Fruit fly (Drosophila melanogaster) whole organism, prepupa: Measurements from ENCODE around the gene osk.

Experiments
- Blimp-1 ChIP-seq: fragments of 200-800 bp; sonication (Bioruptor generic); optimal IDR thresholded peaks from 3 replicates; lab custom pipeline; 2017; ENCODE audit warnings: missing biosample characterization, missing genetic modification characterization, mild to moderate bottlenecking, moderate library complexity, missing genetic modification reagents
- CG10631 ChIP-seq: fragments of 200-800 bp; sonication (Bioruptor generic); optimal IDR thresholded peaks from 2 replicates; lab custom pipeline; 2016; ENCODE audit warnings: missing biosample characterization, missing genetic modification characterization
- CG10669 ChIP-seq: fragments of 200-800 bp; sonication (Bioruptor generic); optimal IDR thresholded peaks from 3 replicates; lab custom pipeline; 2018; ENCODE audit warnings: missing biosample characterization, mild to moderate bottlenecking, missing genetic modification characterization, moderate library complexity
- CG11294 ChIP-seq: fragments of 200-800 bp; sonication (Bioruptor generic); IDR thresholded peaks from 2 replicates; pipeline ENCODE4 v1.3.6; 2022; ENCODE audit warnings: missing biosample characterization, missing genetic modification characterization
- CG11762 ChIP-seq: fragments of 200-800 bp; sonication (Bioruptor generic); optimal IDR thresholded peaks from 3 replicates; lab custom pipeline; 2016; ENCODE audit warnings: missing biosample characterization, missing genetic modification characterization; ENCODE audit not compliant: insufficient read depth
- CG15336 ChIP-seq: fragments of 200-800 bp; sonication (Bioruptor generic); IDR thresholded peaks from 2 replicates; pipeline ENCODE4 v1.3.6; 2022; ENCODE audit warnings: missing biosample characterization, missing genetic modification characterization
- CG1621 ChIP-seq: fragments of 200-800 bp; sonication (Bioruptor generic); optimal IDR thresholded peaks from 3 replicates; lab custom pipeline; 2018; ENCODE audit warnings: missing biosample characterization, mild to moderate bottlenecking, missing genetic modification characterization
- CG16779 ChIP-seq: fragments of 200-800 bp; sonication (Bioruptor generic); optimal IDR thresholded peaks from 3 replicates; lab custom pipeline; 2017; ENCODE audit warnings: missing biosample characterization, mild to moderate bottlenecking, missing genetic modification characterization
- CG3032 ChIP-seq: fragments of 200-800 bp; optimal IDR thresholded peaks from 2 replicates; lab custom pipeline; 2019; ENCODE audit warnings: missing biosample characterization, mild to moderate bottlenecking, missing genetic modification characterization, moderate library complexity
- CG31627 ChIP-seq: fragments of 200-800 bp; sonication (Bioruptor generic); optimal IDR thresholded peaks from 3 replicates; lab custom pipeline; 2016; ENCODE audit warnings: missing biosample characterization, missing genetic modification characterization
- CG32006 ChIP-seq: fragments of 200-800 bp; sonication (Bioruptor generic); optimal IDR thresholded peaks from 3 replicates; lab custom pipeline; 2017; ENCODE audit warnings: missing biosample characterization, mild to moderate bottlenecking, missing genetic modification characterization
- CG34406 ChIP-seq: fragments of 200-800 bp; sonication (Bioruptor generic); optimal IDR thresholded peaks from 3 replicates; lab custom pipeline; 2016; ENCODE audit warnings: missing biosample characterization, missing genetic modification characterization
- CG3919 ChIP-seq: fragments of 200-800 bp; sonication (Bioruptor generic); optimal IDR thresholded peaks from 3 replicates; lab custom pipeline; 2016; ENCODE audit warnings: missing biosample characterization, missing genetic modification characterization
- CG4318 ChIP-seq: fragments of 200-800 bp; sonication (Bioruptor generic); optimal IDR thresholded peaks from 3 replicates; lab custom pipeline; 2017; ENCODE audit warnings: missing biosample characterization, mild to moderate bottlenecking, missing genetic modification characterization
- CG6163 ChIP-seq: fragments of 200-800 bp; sonication (Bioruptor generic); IDR thresholded peaks from 3 replicates; pipeline ENCODE4 v1.3.6; 2022; ENCODE audit warnings: missing biosample characterization, missing genetic modification characterization
- CG6276 ChIP-seq: fragments of 200-800 bp; sonication (Bioruptor generic); optimal IDR thresholded peaks from 2 replicates; lab custom pipeline; 2017; ENCODE audit warnings: missing biosample characterization, mild to moderate bottlenecking, missing genetic modification characterization
- CG6792 ChIP-seq: fragments of 200-800 bp; sonication (Bioruptor generic); optimal IDR thresholded peaks from 3 replicates; lab custom pipeline; 2016; ENCODE audit warnings: missing biosample characterization, missing genetic modification characterization
- CG6854 ChIP-seq: fragments of 200-800 bp; sonication (Bioruptor generic); optimal IDR thresholded peaks from 2 replicates; lab custom pipeline; 2017; ENCODE audit warnings: missing biosample characterization, mild to moderate bottlenecking, missing genetic modification characterization
- CG7368 ChIP-seq: fragments of 200-800 bp; sonication (Bioruptor generic); optimal IDR thresholded peaks from 3 replicates; lab custom pipeline; 2016; ENCODE audit warnings: missing biosample characterization, missing genetic modification characterization
- CG8119 ChIP-seq: fragments of 200-800 bp; sonication (Bioruptor generic); IDR thresholded peaks from 3 replicates; pipeline ENCODE4 v1.3.6; 2022; ENCODE audit warnings: missing biosample characterization, missing genetic modification characterization
- CG8632 ChIP-seq: fragments of 200-800 bp; sonication (Bioruptor generic); optimal IDR thresholded peaks from 3 replicates; lab custom pipeline; 2016; ENCODE audit warnings: missing biosample characterization, missing genetic modification characterization
- CG9139 ChIP-seq: fragments of 200-800 bp; sonication (Bioruptor generic); optimal IDR thresholded peaks from 3 replicates; lab custom pipeline; 2017; ENCODE audit warnings: missing biosample characterization, mild to moderate bottlenecking, missing genetic modification characterization
- Eip75B ChIP-seq: fragments of 200-800 bp; sonication (Bioruptor generic); optimal IDR thresholded peaks from 3 replicates; lab custom pipeline; 2016; ENCODE audit warnings: missing biosample characterization, missing genetic modification characterization
- Eip93F ChIP-seq: fragments of 200-800 bp; sonication (Bioruptor generic); optimal IDR thresholded peaks from 2 replicates; lab custom pipeline; 2016; ENCODE audit warnings: missing biosample characterization, mild to moderate bottlenecking, missing genetic modification characterization
- Ets96B ChIP-seq: fragments of 200-800 bp; optimal IDR thresholded peaks from 2 replicates; lab custom pipeline; 2019; ENCODE audit warnings: missing biosample characterization, mild to moderate bottlenecking, missing genetic modification characterization, moderate library complexity
- Gug ChIP-seq: fragments of 200-800 bp; sonication (Bioruptor generic); IDR thresholded peaks from 2 replicates; pipeline ENCODE4 v1.3.6; 2022; ENCODE audit warnings: missing biosample characterization, missing genetic modification characterization
- Hr39 ChIP-seq: fragments of 200-800 bp; sonication (Bioruptor generic); optimal IDR thresholded peaks from 2 replicates; lab custom pipeline; 2016; ENCODE audit warnings: missing biosample characterization, missing genetic modification characterization
- Hr4 ChIP-seq: fragments of 200-800 bp; sonication (Bioruptor generic); optimal IDR thresholded peaks from 3 replicates; lab custom pipeline; 2016; ENCODE audit warnings: missing biosample characterization, missing genetic modification characterization
- Lpt ChIP-seq: fragments of 200-800 bp; sonication (Bioruptor generic); optimal IDR thresholded peaks from 3 replicates; lab custom pipeline; 2016; ENCODE audit warnings: missing biosample characterization, missing genetic modification characterization
- Met ChIP-seq: fragments of 200-800 bp; sonication (Bioruptor generic); optimal IDR thresholded peaks from 3 replicates; lab custom pipeline; 2016; ENCODE audit warnings: missing biosample characterization, missing genetic modification characterization
- OdsH ChIP-seq: fragments of 200-800 bp; sonication (Bioruptor generic); optimal IDR thresholded peaks from 3 replicates; lab custom pipeline; 2016; ENCODE audit warnings: missing biosample characterization, missing genetic modification characterization
- Smox ChIP-seq: fragments of 200-800 bp; sonication (Bioruptor generic); optimal IDR thresholded peaks from 3 replicates; lab custom pipeline; 2016; ENCODE audit warnings: missing biosample characterization, missing genetic modification characterization
- Sox102F ChIP-seq: fragments of 200-800 bp; sonication (Bioruptor generic); optimal IDR thresholded peaks from 2 replicates; lab custom pipeline; 2016; ENCODE audit warnings: missing biosample characterization, mild to moderate bottlenecking, missing genetic modification characterization
- Sox15 ChIP-seq: fragments of 200-800 bp; sonication (Bioruptor generic); optimal IDR thresholded peaks from 3 replicates; lab custom pipeline; 2016; ENCODE audit warnings: missing biosample characterization, missing genetic modification characterization
- achi ChIP-seq: fragments of 200-800 bp; sonication (Bioruptor generic); optimal IDR thresholded peaks from 3 replicates; lab custom pipeline; 2016; ENCODE audit warnings: missing biosample characterization, missing genetic modification characterization
- acj6 ChIP-seq: fragments of 200-800 bp; sonication (Bioruptor generic); optimal IDR thresholded peaks from 3 replicates; lab custom pipeline; 2016; ENCODE audit warnings: missing biosample characterization, missing genetic modification characterization
- cyc ChIP-seq: fragments of 200-800 bp; sonication (Bioruptor generic); optimal IDR thresholded peaks from 3 replicates; lab custom pipeline; 2016; ENCODE audit warnings: missing biosample characterization, missing genetic modification characterization
- esn ChIP-seq: fragments of 200-800 bp; sonication (Bioruptor generic); optimal IDR thresholded peaks from 2 replicates; lab custom pipeline; 2016; ENCODE audit warnings: missing biosample characterization, mild to moderate bottlenecking, missing genetic modification characterization, moderate library complexity
- fd85E ChIP-seq: fragments of 200-800 bp; sonication (Bioruptor generic); optimal IDR thresholded peaks from 3 replicates; lab custom pipeline; 2016; ENCODE audit warnings: missing biosample characterization, missing genetic modification characterization
- fkh ChIP-seq: fragments of 200-800 bp; sonication (Bioruptor generic); optimal IDR thresholded peaks from 3 replicates; lab custom pipeline; 2017; ENCODE audit warnings: missing biosample characterization, mild to moderate bottlenecking, missing genetic modification characterization, moderate library complexity
- lz ChIP-seq: fragments of 200-800 bp; sonication (Bioruptor generic); optimal IDR thresholded peaks from 3 replicates; lab custom pipeline; 2016; ENCODE audit warnings: missing biosample characterization, missing genetic modification characterization
- net ChIP-seq: fragments of 200-800 bp; sonication (Bioruptor generic); optimal IDR thresholded peaks from 3 replicates; lab custom pipeline; 2016; ENCODE audit warnings: missing biosample characterization, missing genetic modification characterization
- salr ChIP-seq, 2 experiments: fragments of 200-800 bp; sonication (Bioruptor generic); optimal IDR thresholded peaks; 3 replicates each; lab custom pipeline; 2016 to 2018; ENCODE audit warnings: missing biosample characterization in 2 of 2, missing genetic modification characterization in 2 of 2, mild to moderate bottlenecking in 1 of 2
- ss ChIP-seq, 2 experiments: fragments of 200-800 bp; sonication (Bioruptor generic); optimal IDR thresholded peaks; 2 replicates in 1 of 2; 3 replicates in 1 of 2; lab custom pipeline; 2017 to 2018; ENCODE audit warnings: mild to moderate bottlenecking in 2 of 2, missing biosample characterization in 2 of 2, missing genetic modification characterization in 2 of 2, moderate library complexity in 1 of 2
- topi ChIP-seq: fragments of 200-800 bp; sonication (Bioruptor generic); optimal IDR thresholded peaks from 3 replicates; lab custom pipeline; 2016; ENCODE audit warnings: missing biosample characterization, missing genetic modification characterization

osk gene

DNA sequence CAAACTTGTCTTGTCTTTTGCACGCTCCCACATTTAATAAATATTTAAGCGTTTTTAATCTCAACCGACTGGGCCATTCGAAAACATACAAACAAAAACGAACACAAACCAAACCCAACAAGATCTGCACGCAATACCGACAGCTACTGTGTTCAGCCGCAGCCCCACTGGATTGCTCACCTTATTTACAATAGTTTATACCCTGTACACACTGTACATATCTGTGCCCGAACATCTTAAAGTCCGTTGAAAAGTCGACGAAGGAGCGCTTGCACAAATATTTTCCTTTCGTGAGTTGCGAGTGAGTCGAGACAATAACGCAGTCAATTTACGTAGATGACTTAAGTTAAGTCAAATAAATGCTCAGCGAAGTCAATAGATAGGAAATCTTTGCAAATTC is 44.5 kb upstream of the osk start (continued):
- no peak for TF ChIP-seq CG4318 (GFP tag; lab: Kevin White, UChicago)
- peak; percentile 16 for TF ChIP-seq CG7368
- peak; percentile 41 for TF ChIP-seq CG3919
- peak; percentile 8 for TF ChIP-seq net
- TF ChIP-seq Lpt (GFP tag; lab: Kevin White, UChicago) = no peak
- no peak for TF ChIP-seq fd85E (GFP tag; lab: Kevin White, UChicago)
- TF ChIP-seq CG34406 (GFP tag; lab: Kevin White, UChicago) = peak; percentile 24
- TF ChIP-seq CG3032 (tag; lab: Kevin White, UChicago) = no peak
- peak; percentile 4 for TF ChIP-seq CG32006
- TF ChIP-seq CG11762 = no peak
- TF ChIP-seq Hr4 = no peak
- TF ChIP-seq Eip93F = no peak
- TF ChIP-seq Smox (GFP tag; lab: Kevin White, UChicago) = no peak
- 0 out of 3 replicates have a peak, but pooled peaks have one; percentile 48 for TF ChIP-seq CG6163 (GFP tag; lab: Robert Waterston, UW)
- TF ChIP-seq CG31627 (GFP tag; lab: Kevin White, UChicago) = no peak
- TF ChIP-seq Met (GFP tag; lab: Kevin White, UChicago) = no peak
- TF ChIP-seq cyc (GFP tag; lab: Kevin White, UChicago) = no peak
- no peak for TF ChIP-seq lz (GFP tag; lab: Kevin White, UChicago)
- TF ChIP-seq CG6792 (GFP tag; lab: Kevin White, UChicago) = no peak
- TF ChIP-seq acj6 (GFP tag; lab: Kevin White, UChicago) = no peak
- TF ChIP-seq CG9139 (GFP tag; lab: Kevin White, UChicago) = peak; percentile 23
- no peak for TF ChIP-seq Eip75B (GFP tag; lab: Kevin White, UChicago)

DNA sequence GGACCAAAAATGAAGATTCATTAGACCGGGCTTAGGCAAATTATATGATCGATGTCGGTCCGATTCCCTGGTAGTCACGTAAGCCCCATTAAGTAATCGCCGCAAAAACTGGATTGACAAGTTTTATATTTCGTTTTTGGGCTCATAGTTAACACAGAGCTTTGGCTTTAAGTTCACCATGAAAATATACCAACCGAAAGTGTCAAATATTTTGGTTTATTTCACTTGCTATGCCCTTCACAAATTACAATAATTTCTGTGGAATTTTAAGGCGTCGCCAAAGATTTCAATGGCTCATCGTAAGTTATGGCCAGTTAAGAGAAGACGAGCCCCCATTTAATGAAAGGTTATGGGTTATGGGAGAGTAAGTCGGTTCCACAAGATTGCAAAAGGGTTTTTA is 43.3 kb upstream of the osk start:
- no peak for TF ChIP-seq CG15336 (GFP tag; lab: Robert Waterston, UW)
- no peak for TF ChIP-seq Ets96B (tag; lab: Kevin White, UChicago)
- no peak for TF ChIP-seq topi (GFP tag; lab: Kevin White, UChicago)
- TF ChIP-seq CG6276 = no peak
- TF ChIP-seq esn (GFP tag; lab: Kevin White, UChicago) = no peak
- no peak for TF ChIP-seq acj6 (GFP tag; lab: Kevin White, UChicago)
- no peak for TF ChIP-seq Eip93F
- TF ChIP-seq lz (GFP tag; lab: Kevin White, UChicago) = no peak

DNA sequence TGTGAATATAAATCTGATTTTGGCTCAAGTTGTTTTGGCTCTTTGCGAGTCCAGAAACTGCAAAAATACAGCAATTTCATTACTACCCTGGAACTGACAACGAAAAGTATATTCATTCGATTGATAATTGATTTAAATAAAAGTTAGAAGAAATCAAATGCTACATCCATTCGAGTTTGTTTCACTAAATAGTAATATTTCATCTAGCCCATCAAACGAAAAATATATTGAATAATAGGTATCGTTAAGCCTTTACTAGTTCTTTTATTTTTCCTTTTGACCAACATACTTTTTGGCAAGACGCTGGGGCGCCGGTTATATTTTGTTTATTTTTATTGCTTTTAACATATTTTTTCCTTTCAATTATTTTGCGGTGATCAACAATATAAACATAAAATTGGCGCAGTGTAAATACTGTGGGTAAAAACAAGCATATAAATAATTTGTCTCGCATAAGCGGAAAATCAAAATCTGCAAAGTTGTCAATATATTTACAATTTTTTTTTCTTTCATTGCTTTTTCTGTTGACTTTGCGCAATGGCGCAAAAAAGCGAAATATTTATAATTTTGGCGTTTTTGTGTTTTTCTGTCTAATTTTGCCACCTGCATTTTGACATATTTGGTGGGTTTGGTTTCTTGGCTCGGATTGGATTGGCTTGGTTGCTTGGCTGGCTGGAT is 41.8 kb upstream of the osk start:
- TF ChIP-seq achi (GFP tag; lab: Kevin White, UChicago) (peak; percentile 44), Hr39 (peak; percentile 61), CG6276 (peak; percentile 54), CG31627 (GFP tag; lab: Kevin White, UChicago) (peak; percentile 52), Sox15 (peak; percentile 21), CG8632 (peak; percentile 4), Lpt (GFP tag; lab: Kevin White, UChicago) (no peak), CG11294 (GFP tag; lab: Robert Waterston, UW) (0 out of 2 replicates have a peak, but pooled peaks have one; percentile 20), CG3032 (tag; lab: Kevin White, UChicago) (no peak), CG6854 (GFP tag; lab: Kevin White, UChicago) (no peak), OdsH (GFP tag; lab: Kevin White, UChicago) (peak; percentile 68), Sox102F (peak; percentile 32), salr (GFP tag; optimal IDR thresholded peaks at IDR 0.05; lab: Kevin White, UChicago) (peak in 1 of 2 experiments; percentile 27), CG9139 (GFP tag; lab: Kevin White, UChicago) (no peak), topi (GFP tag; lab: Kevin White, UChicago) (peak; percentile 56), CG8119 (GFP tag; lab: Robert Waterston, UW) (peak; percentile 55; the same call in 2 of the 3 replicates), CG4318 (GFP tag; lab: Kevin White, UChicago) (no peak), CG11762 (no peak), Ets96B (tag; lab: Kevin White, UChicago) (no peak), Blimp-1 (no peak), fkh (GFP tag; lab: Kevin White, UChicago) (no peak), CG10669 (GFP tag; lab: Kevin White, UChicago) (no peak), CG1621 (tag; lab: Kevin White, UChicago) (no peak), Gug (GFP tag; lab: Robert Waterston, UW) (0 out of 2 replicates have a peak, but pooled peaks have one; percentile 33), net (peak; percentile 35), cyc (GFP tag; lab: Kevin White, UChicago) (peak; percentile 43), CG32006 (peak; percentile 18), CG10631 (GFP tag; lab: Kevin White, UChicago) (no peak), CG16779 (tag; lab: Kevin White, UChicago) (no peak), ss (GFP tag; optimal IDR thresholded peaks at IDR 0.05; lab: Kevin White, UChicago) (no peak)
